Worm (Caenorhabditis elegans) whole organism, L1 larva: Measurements from ENCODE around the gene F32H5.3.

ENCODE experiments used
- ceh-82 ChIP-seq, 3 experiments: fragments of 150-350 bp in 1 of 3; sonication (generic microtip) in 2 of 3; optimal IDR thresholded peaks; 2 replicates each; lab custom pipeline; 2014 to 2017; ENCODE audit warnings: missing biosample characterization in 3 of 3, missing genetic modification characterization in 3 of 3
- pag-3 ChIP-seq: sonication (generic microtip); optimal IDR thresholded peaks from 2 replicates; lab custom pipeline; 2017; ENCODE audit warnings: missing genetic modification characterization, mild to moderate bottlenecking, missing compliant biosample characterization, antibody characterized with exemption, borderline replicate concordance; ENCODE audit not compliant: insufficient read depth

ce11 chrV:13367024-13367423 lies 7.9 kb downstream of the F32H5.3 start, which contains the start of gene srx-125:
- no peak for TF ChIP-seq ceh-82 (tag; optimal IDR thresholded peaks at IDR 0.05; lab: Kevin White, UChicago)
- TF ChIP-seq pag-3: no peak
